Worm (Caenorhabditis elegans) whole organism, young adult: ENCODE measurements around the gene W09G12.7.
A peak's percentile ranks its signal among the peaks of the same experiment; 100 is the strongest.

ENCODE experiments used
- B0035.1 ChIP-seq: sonication (generic microtip); optimal IDR thresholded peaks from 2 replicates; lab custom pipeline; 2016; ENCODE audit warnings: missing genetic modification characterization, mild to moderate bottlenecking, missing compliant biosample characterization, missing genotype, missing genetic modification reagents
- Y53F4B.3 ChIP-seq: fragments of 200-800 bp; sonication (Bioruptor generic); IDR thresholded peaks from 2 replicates; pipeline ENCODE4 v1.3.6; 2022; ENCODE audit warnings: missing genetic modification reagents, missing genetic modification characterization, missing compliant biosample characterization
- Y56A3A.18 ChIP-seq: fragments of 200-800 bp; sonication (Bioruptor generic); IDR thresholded peaks from 2 replicates; pipeline ENCODE4 v1.3.6; 2022; ENCODE audit warnings: missing genetic modification reagents, missing genetic modification characterization, missing compliant biosample characterization
- dpl-1 ChIP-seq: fragments of 150-350 bp; optimal IDR thresholded peaks from 2 replicates; lab custom pipeline; 2014; ENCODE audit warnings: missing biosample characterization, missing genetic modification reagents, missing genetic modification characterization
- madf-3 ChIP-seq: fragments of 200-800 bp; sonication (Bioruptor generic); IDR thresholded peaks from 2 replicates; pipeline ENCODE4 v1.3.6; 2022; ENCODE audit warnings: missing genetic modification reagents, missing genetic modification characterization, missing compliant biosample characterization
- mcd-1 ChIP-seq: fragments of 200-800 bp; sonication (Bioruptor generic); IDR thresholded peaks from 2 replicates; pipeline ENCODE4 v1.3.6; 2022; ENCODE audit warnings: missing genetic modification reagents, missing genetic modification characterization, missing compliant biosample characterization
- mes-4 ChIP-seq: sonication (generic microtip); optimal IDR thresholded peaks from 2 replicates; lab custom pipeline; 2016; ENCODE audit warnings: missing genotype, missing genetic modification characterization, missing compliant biosample characterization
- pha-4 ChIP-seq: fragments of 150-350 bp; sonication (generic microtip); optimal IDR thresholded peaks from 2 replicates; lab custom pipeline; 2014; ENCODE audit warnings: missing biosample characterization, missing genetic modification reagents, missing genetic modification characterization
- unc-62 ChIP-seq: fragments of 150-350 bp; optimal IDR thresholded peaks from 2 replicates; lab custom pipeline; 2014; ENCODE audit warnings: missing biosample characterization, missing genetic modification reagents, missing genetic modification characterization

- TF ChIP-seq unc-62 (GFP tag; lab: Kevin White, UChicago): no peak
- TF ChIP-seq dpl-1 (GFP tag; lab: Kevin White, UChicago): no peak
- TF ChIP-seq B0035.1: no peak
- TF ChIP-seq madf-3 (GFP tag; lab: Robert Waterston, UW): no peak
- TF ChIP-seq mcd-1 (GFP tag; lab: Robert Waterston, UW): peak; percentile 42; the same call in 1 of the 2 replicates
- no peak for TF ChIP-seq Y56A3A.18 (GFP tag; lab: Robert Waterston, UW)
- no peak for TF ChIP-seq mes-4 (tag; lab: Kevin White, UChicago)
- no peak for TF ChIP-seq Y53F4B.3 (GFP tag; lab: Robert Waterston, UW)
- no peak for TF ChIP-seq pha-4 (tag; lab: Kevin White, UChicago)
Measured at ce11 chrIV:1260474-1260873, 31.6 kb downstream of the W09G12.7 start.
